Worm (Caenorhabditis elegans) whole organism, late embryonic: Measurements from ENCODE around the gene C39B5.14.

Experiments
- ama-1 ChIP-seq: fragments of 150-350 bp; optimal IDR thresholded peaks from 2 replicates; lab custom pipeline; 2014
- ceh-19 ChIP-seq: fragments of 200-800 bp; sonication (Bioruptor generic); optimal IDR thresholded peaks from 2 replicates; lab custom pipeline; 2018; ENCODE audit warnings: mild to moderate bottlenecking, missing genetic modification characterization, missing compliant biosample characterization
- ceh-22 ChIP-seq: sonication (generic microtip); optimal IDR thresholded peaks from 2 replicates; lab custom pipeline; 2017; ENCODE audit warnings: missing biosample characterization, missing genetic modification characterization
- ceh-34 ChIP-seq: sonication (generic microtip); optimal IDR thresholded peaks from 2 replicates; lab custom pipeline; 2016; ENCODE audit warnings: mild to moderate bottlenecking, missing genetic modification characterization, missing compliant biosample characterization
- ceh-45 ChIP-seq: fragments of 200-800 bp; sonication (Bioruptor generic); IDR thresholded peaks from 2 replicates; pipeline ENCODE4 v1.3.6; 2022; ENCODE audit warnings: missing genetic modification reagents, missing genetic modification characterization, missing compliant biosample characterization
- ceh-6 ChIP-seq: fragments of 200-800 bp; sonication (Bioruptor generic); optimal IDR thresholded peaks from 2 replicates; lab custom pipeline; 2018; ENCODE audit warnings: mild to moderate bottlenecking, missing genetic modification characterization, missing compliant biosample characterization
- fkh-10 ChIP-seq: fragments of 150-350 bp; optimal IDR thresholded peaks from 2 replicates; lab custom pipeline; 2014; ENCODE audit warnings: missing biosample characterization, missing genetic modification reagents, missing genetic modification characterization
- fkh-6 ChIP-seq: sonication (generic microtip); optimal IDR thresholded peaks from 2 replicates; lab custom pipeline; 2016; ENCODE audit warnings: missing genetic modification characterization, missing compliant biosample characterization
- hlh-15 ChIP-seq: sonication (generic microtip); optimal IDR thresholded peaks from 2 replicates; lab custom pipeline; 2016; ENCODE audit warnings: missing genetic modification characterization, missing compliant biosample characterization
- pha-4 ChIP-seq: fragments of 150-350 bp; optimal IDR thresholded peaks from 2 replicates; lab custom pipeline; 2018; ENCODE audit warnings: missing biosample characterization, missing genetic modification reagents, missing genetic modification characterization
- rnt-1 ChIP-seq: sonication (generic microtip); optimal IDR thresholded peaks from 2 replicates; lab custom pipeline; 2016; ENCODE audit warnings: missing genetic modification characterization, missing compliant biosample characterization

DNA sequence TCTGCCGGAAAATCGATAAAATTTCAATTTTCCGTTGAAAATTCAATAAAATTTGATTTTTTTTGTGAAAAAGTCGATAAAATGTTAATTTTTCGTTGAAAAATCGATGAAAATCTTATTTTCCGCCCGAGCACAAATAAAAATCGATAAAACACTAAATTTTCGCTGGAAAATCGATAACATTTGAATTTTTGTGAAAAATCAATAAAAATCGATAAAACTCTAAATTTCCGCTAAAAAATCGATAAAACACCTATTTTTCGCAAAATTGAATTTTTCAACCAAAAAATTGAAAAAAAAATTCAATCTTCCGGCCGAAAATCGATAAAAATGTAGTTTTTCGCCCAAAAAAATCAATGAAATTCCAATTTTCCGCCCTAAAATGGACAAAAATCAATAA, 6.1 kb upstream of the C39B5.14 start:
- TF ChIP-seq fkh-10 (GFP tag; lab: Kevin White, UChicago) (no peak), ceh-22 (tag; lab: Kevin White, UChicago) (no peak), hlh-15 (tag; lab: Kevin White, UChicago) (no peak), ceh-45 (GFP tag; lab: Robert Waterston, UW) (no peak), fkh-6 (tag; lab: Kevin White, UChicago) (no peak), ceh-34 (tag; lab: Kevin White, UChicago) (no peak), pha-4 (tag; lab: Kevin White, UChicago) (no peak), rnt-1 (tag; lab: Kevin White, UChicago) (no peak), ama-1 (no peak), ceh-19 (GFP tag; lab: Kevin White, UChicago) (no peak), ceh-6 (GFP tag; lab: Kevin White, UChicago) (no peak)
